Fruit fly (Drosophila melanogaster) whole organism, embryonic: ENCODE data around the gene PCNA2.

Experiments
- Antp ChIP-seq: fragments of 200-800 bp; sonication (Bioruptor generic); optimal IDR thresholded peaks from 3 replicates; lab custom pipeline; 2016; ENCODE audit warnings: missing biosample characterization, missing genetic modification characterization
- Bdp1 ChIP-seq: fragments of 200-800 bp; sonication (Bioruptor generic); optimal IDR thresholded peaks from 3 replicates; lab custom pipeline; 2016; ENCODE audit warnings: missing biosample characterization, missing genetic modification characterization
- Blimp-1 ChIP-seq: fragments of 200-800 bp; sonication (Bioruptor generic); optimal IDR thresholded peaks from 3 replicates; lab custom pipeline; 2018; ENCODE audit warnings: missing biosample characterization, missing genetic modification characterization, mild to moderate bottlenecking, moderate library complexity, missing genetic modification reagents
- CG10366 ChIP-seq: fragments of 200-800 bp; sonication (Bioruptor generic); IDR thresholded peaks from 2 replicates; pipeline ENCODE4 v1.3.6; 2022; ENCODE audit warnings: missing biosample characterization, missing genetic modification characterization
- CG10543 ChIP-seq: fragments of 200-800 bp; sonication (Bioruptor generic); optimal IDR thresholded peaks from 3 replicates; lab custom pipeline; 2017; ENCODE audit warnings: missing biosample characterization, mild to moderate bottlenecking, missing genetic modification characterization, moderate library complexity
- CG11560 ChIP-seq: fragments of 200-800 bp; sonication (Bioruptor generic); IDR thresholded peaks from 3 replicates; pipeline ENCODE4 v1.3.6; 2022; ENCODE audit warnings: missing biosample characterization, missing genetic modification characterization
- CG11695 ChIP-seq: fragments of 200-800 bp; sonication (Bioruptor generic); IDR thresholded peaks from 3 replicates; pipeline ENCODE4 v1.3.6; 2022; ENCODE audit warnings: missing biosample characterization, missing genetic modification characterization
- CG12071 ChIP-seq: fragments of 200-800 bp; sonication (Bioruptor generic); optimal IDR thresholded peaks from 3 replicates; lab custom pipeline; 2018; ENCODE audit warnings: missing biosample characterization, mild to moderate bottlenecking, missing genetic modification characterization
- CG12104 ChIP-seq: fragments of 200-800 bp; sonication (Bioruptor generic); optimal IDR thresholded peaks from 3 replicates; lab custom pipeline; 2016; ENCODE audit warnings: missing biosample characterization, missing genetic modification characterization
- CG13424 ChIP-seq: fragments of 200-800 bp; sonication (Bioruptor generic); optimal IDR thresholded peaks from 2 replicates; lab custom pipeline; 2019; ENCODE audit warnings: missing biosample characterization, mild to moderate bottlenecking, missing genetic modification characterization, moderate library complexity
- CG14050 ChIP-seq: fragments of 200-800 bp; sonication (Bioruptor generic); IDR thresholded peaks from 3 replicates; pipeline ENCODE4 v1.3.6; 2022; ENCODE audit warnings: missing biosample characterization, missing genetic modification characterization
- CG14441 ChIP-seq: fragments of 200-800 bp; sonication (Bioruptor generic); IDR thresholded peaks from 2 replicates; pipeline ENCODE4 v1.3.6; 2022; ENCODE audit warnings: missing biosample characterization, missing genetic modification characterization
- CG1602 ChIP-seq: fragments of 200-800 bp; sonication (Bioruptor generic); optimal IDR thresholded peaks from 3 replicates; lab custom pipeline; 2016; ENCODE audit warnings: missing biosample characterization, missing genetic modification characterization
- CG17912 ChIP-seq: fragments of 200-800 bp; sonication (Bioruptor generic); optimal IDR thresholded peaks from 2 replicates; lab custom pipeline; 2018; ENCODE audit warnings: missing biosample characterization, mild to moderate bottlenecking, missing genetic modification characterization
- CG33557 ChIP-seq: fragments of 200-800 bp; sonication (Bioruptor generic); optimal IDR thresholded peaks from 2 replicates; lab custom pipeline; 2019; ENCODE audit warnings: missing biosample characterization, mild to moderate bottlenecking, missing genetic modification characterization, moderate library complexity
- CG4424 ChIP-seq: fragments of 200-800 bp; sonication (Bioruptor generic); optimal IDR thresholded peaks from 3 replicates; lab custom pipeline; 2016; ENCODE audit warnings: missing biosample characterization, missing genetic modification characterization
- CG4707 ChIP-seq: fragments of 200-800 bp; sonication (Bioruptor generic); optimal IDR thresholded peaks from 2 replicates; lab custom pipeline; 2018; ENCODE audit warnings: missing biosample characterization, mild to moderate bottlenecking, missing genetic modification characterization, moderate library complexity
- CG4854 ChIP-seq: fragments of 200-800 bp; sonication (Bioruptor generic); optimal IDR thresholded peaks from 2 replicates; lab custom pipeline; 2016; ENCODE audit warnings: missing biosample characterization, missing genetic modification characterization, inconsistent platforms
- CG6765 ChIP-seq: fragments of 200-800 bp; sonication (Bioruptor generic); optimal IDR thresholded peaks from 3 replicates; lab custom pipeline; 2017; ENCODE audit warnings: missing biosample characterization, mild to moderate bottlenecking, missing genetic modification characterization
- CG7357 ChIP-seq: fragments of 200-800 bp; sonication (Bioruptor generic); IDR thresholded peaks from 3 replicates; pipeline ENCODE4 v1.3.6; 2022; ENCODE audit warnings: missing biosample characterization, missing genetic modification characterization
- CG7786 ChIP-seq: fragments of 200-800 bp; sonication (Bioruptor generic); optimal IDR thresholded peaks from 2 replicates; lab custom pipeline; 2016; ENCODE audit warnings: missing biosample characterization, missing genetic modification characterization
- CG7987 ChIP-seq: fragments of 200-800 bp; sonication (Bioruptor generic); optimal IDR thresholded peaks from 2 replicates; lab custom pipeline; 2018; ENCODE audit warnings: missing biosample characterization, mild to moderate bottlenecking, missing genetic modification characterization, moderate library complexity
- CoRest ChIP-seq: fragments of 200-800 bp; sonication (Bioruptor generic); optimal IDR thresholded peaks from 3 replicates; lab custom pipeline; 2018; ENCODE audit warnings: missing biosample characterization, mild to moderate bottlenecking, missing genetic modification characterization, moderate library complexity
- CrebB ChIP-seq: fragments of 200-800 bp; sonication (Bioruptor generic); optimal IDR thresholded peaks from 3 replicates; lab custom pipeline; 2018; ENCODE audit warnings: missing biosample characterization, mild to moderate bottlenecking, missing genetic modification characterization
- H15 ChIP-seq: fragments of 200-800 bp; sonication (Bioruptor generic); IDR thresholded peaks from 3 replicates; pipeline ENCODE4 v1.3.6; 2022; ENCODE audit warnings: missing biosample characterization, missing genetic modification characterization
- Lim3 ChIP-seq: fragments of 200-800 bp; sonication (Bioruptor generic); IDR thresholded peaks from 2 replicates; pipeline ENCODE4 v1.3.6; 2022; ENCODE audit warnings: missing biosample characterization, missing genetic modification characterization
- Nf-YC ChIP-seq: fragments of 200-800 bp; optimal IDR thresholded peaks from 3 replicates; lab custom pipeline; 2019; ENCODE audit warnings: missing biosample characterization, mild to moderate bottlenecking, missing genetic modification characterization, moderate library complexity
- NfI ChIP-seq: fragments of 200-800 bp; sonication (Bioruptor generic); optimal IDR thresholded peaks from 3 replicates; lab custom pipeline; 2018; ENCODE audit warnings: missing biosample characterization, mild to moderate bottlenecking, missing genetic modification characterization, moderate library complexity
- ab ChIP-seq: fragments of 200-800 bp; sonication (Bioruptor generic); optimal IDR thresholded peaks from 2 replicates; lab custom pipeline; 2016; ENCODE audit warnings: missing biosample characterization, missing genetic modification characterization
- az2 ChIP-seq: fragments of 200-800 bp; sonication (Bioruptor generic); optimal IDR thresholded peaks from 3 replicates; lab custom pipeline; 2016; ENCODE audit warnings: missing biosample characterization, missing genetic modification characterization
- bbx ChIP-seq: fragments of 200-800 bp; sonication (Bioruptor generic); IDR thresholded peaks from 2 replicates; pipeline ENCODE4 v1.3.6; 2022; ENCODE audit warnings: missing biosample characterization, missing genetic modification characterization; ENCODE audit not compliant: partially characterized antibody
- btn ChIP-seq: fragments of 200-800 bp; sonication (Bioruptor generic); optimal IDR thresholded peaks from 2 replicates; lab custom pipeline; 2016; ENCODE audit warnings: missing biosample characterization, missing genetic modification characterization
- dan ChIP-seq: fragments of 200-800 bp; sonication (Bioruptor generic); IDR thresholded peaks from 2 replicates; pipeline ENCODE4 v1.3.6; 2022; ENCODE audit warnings: missing biosample characterization, missing genetic modification characterization
- dmrt11E ChIP-seq: fragments of 200-800 bp; sonication (Bioruptor generic); optimal IDR thresholded peaks from 3 replicates; lab custom pipeline; 2018; ENCODE audit warnings: missing biosample characterization, mild to moderate bottlenecking, missing genetic modification characterization, moderate library complexity
- dysf ChIP-seq: fragments of 200-800 bp; sonication (Bioruptor generic); IDR thresholded peaks from 3 replicates; pipeline ENCODE4 v1.3.6; 2022; ENCODE audit warnings: missing biosample characterization, missing genetic modification characterization
- emc ChIP-seq: fragments of 200-800 bp; sonication (Bioruptor generic); optimal IDR thresholded peaks from 2 replicates; lab custom pipeline; 2016; ENCODE audit warnings: missing biosample characterization, missing genetic modification characterization
- ewg ChIP-seq: fragments of 200-800 bp; sonication (Bioruptor generic); optimal IDR thresholded peaks from 3 replicates; lab custom pipeline; 2017; ENCODE audit warnings: mild to moderate bottlenecking, missing biosample characterization, missing genetic modification reagents, missing genetic modification characterization
- gcm ChIP-seq: fragments of 200-800 bp; sonication (Bioruptor generic); optimal IDR thresholded peaks from 2 replicates; lab custom pipeline; 2019; ENCODE audit warnings: missing biosample characterization, mild to moderate bottlenecking, missing genetic modification characterization, moderate library complexity
- gcm2 ChIP-seq: fragments of 200-800 bp; sonication (Bioruptor generic); optimal IDR thresholded peaks from 2 replicates; lab custom pipeline; 2016; ENCODE audit warnings: missing biosample characterization, missing genetic modification characterization
- gfzf ChIP-seq: fragments of 200-800 bp; sonication (Bioruptor generic); optimal IDR thresholded peaks from 2 replicates; lab custom pipeline; 2016; ENCODE audit warnings: missing biosample characterization, mild to moderate bottlenecking, missing genetic modification characterization, moderate library complexity
- insv ChIP-seq, 2 experiments: fragments of 200-800 bp; sonication (Bioruptor generic); optimal IDR thresholded peaks; 3 replicates each; lab custom pipeline; 2016 to 2018; ENCODE audit warnings: missing biosample characterization in 2 of 2, missing genetic modification characterization in 2 of 2
- ken ChIP-seq: fragments of 200-800 bp; sonication (Bioruptor generic); IDR thresholded peaks from 3 replicates; pipeline ENCODE4 v1.3.6; 2022; ENCODE audit warnings: missing biosample characterization, missing genetic modification characterization
- lola ChIP-seq, 3 experiments: fragments of >200 bp in 2 of 3; fragments of 200-800 bp in 1 of 3; sonication (Bioruptor generic) in 1 of 3; optimal IDR thresholded peaks; 2 replicates each; lab custom pipeline; 2017 to 2019; ENCODE audit warnings: missing biosample characterization in 3 of 3, missing genetic modification characterization in 3 of 3, mild to moderate bottlenecking in 1 of 3, moderate library complexity in 1 of 3
- nerfin-1 ChIP-seq: fragments of 200-800 bp; sonication (Bioruptor generic); optimal IDR thresholded peaks from 3 replicates; lab custom pipeline; 2019; ENCODE audit warnings: missing biosample characterization, mild to moderate bottlenecking, missing genetic modification characterization, moderate library complexity
- psq ChIP-seq: fragments of 200-800 bp; sonication (Bioruptor generic); optimal IDR thresholded peaks from 2 replicates; lab custom pipeline; 2017; ENCODE audit warnings: missing biosample characterization, missing genetic modification characterization
- pum ChIP-seq: fragments of 200-800 bp; sonication (Bioruptor generic); optimal IDR thresholded peaks from 2 replicates; lab custom pipeline; 2016; ENCODE audit warnings: missing biosample characterization, missing genetic modification characterization
- pzg ChIP-seq: fragments of 200-800 bp; sonication (Bioruptor generic); optimal IDR thresholded peaks from 3 replicates; lab custom pipeline; 2018; ENCODE audit warnings: missing biosample characterization, mild to moderate bottlenecking, missing genetic modification characterization, moderate library complexity
- ranshi ChIP-seq: fragments of 200-800 bp; sonication (Bioruptor generic); IDR thresholded peaks from 2 replicates; pipeline ENCODE4 v1.3.6; 2022; ENCODE audit warnings: missing biosample characterization, missing genetic modification characterization
- shn ChIP-seq: fragments of 200-800 bp; sonication (Bioruptor generic); optimal IDR thresholded peaks from 3 replicates; lab custom pipeline; 2016; ENCODE audit warnings: missing biosample characterization, missing genetic modification characterization

Gene PCNA2

DNA sequence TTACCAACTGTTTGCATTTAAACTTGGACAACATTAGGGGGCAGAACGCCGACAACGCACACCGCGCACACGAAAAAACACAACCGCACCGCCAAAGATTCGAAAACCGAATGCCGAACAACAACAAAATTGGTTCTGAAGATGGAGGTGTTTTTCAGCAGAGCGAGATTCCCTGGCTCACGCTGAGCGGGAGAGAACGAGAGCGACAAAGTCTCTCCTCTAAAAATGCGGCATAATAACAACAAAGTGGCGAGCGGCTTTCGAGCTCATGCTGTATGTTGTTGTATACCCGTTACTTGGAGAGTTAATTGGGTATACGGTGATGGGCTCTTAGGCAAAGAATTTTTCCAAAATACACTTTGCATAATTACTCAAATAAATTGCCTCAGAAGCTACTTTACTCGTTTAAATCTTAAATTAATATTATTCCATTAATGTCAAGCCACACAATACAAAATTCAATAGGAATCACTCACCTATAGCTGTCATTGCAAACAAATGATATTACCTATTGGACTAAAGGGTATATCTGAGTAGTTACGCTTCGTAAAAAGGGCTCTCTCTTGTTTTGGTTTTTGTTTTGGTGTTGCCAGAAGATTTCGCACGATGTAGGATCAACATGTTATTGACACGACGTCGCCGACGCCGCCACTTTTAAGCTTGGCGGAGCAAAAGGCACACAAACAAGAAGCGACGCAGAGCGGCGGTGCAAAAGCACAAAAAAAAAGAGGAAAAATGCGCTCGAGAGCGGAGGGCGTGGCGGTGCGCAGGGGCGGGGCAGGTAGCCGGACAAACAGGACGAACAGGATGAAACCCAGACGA lies 11.1 kb downstream of the PCNA2 start (continued):
- TF ChIP-seq emc (no peak), bbx (no peak), ab (GFP tag; lab: Kevin White, UChicago) (no peak), Antp (GFP tag; lab: Kevin White, UChicago) (no peak), CG12071 (GFP tag; lab: Kevin White, UChicago) (peak; percentile 35), CG17912 (no peak), CrebB (tag; lab: Kevin White, UChicago) (peak; percentile 72), ranshi (GFP tag; lab: Robert Waterston, UW) (peak; percentile 68), CG11695 (GFP tag; lab: Robert Waterston, UW) (peak; percentile 55; the same call in 2 of the 3 replicates), lola (GFP tag; optimal IDR thresholded peaks at IDR 0.05; lab: Kevin White, UChicago) (peak in 1 of 3 experiments; percentile 46), gcm2 (GFP tag; lab: Kevin White, UChicago) (no peak), CG4424 (GFP tag; lab: Kevin White, UChicago) (peak; percentile 42), CG7357 (GFP tag; lab: Robert Waterston, UW) (peak; percentile 53), Blimp-1 (GFP tag; lab: Kevin White, UChicago) (peak; percentile 59), CG10366 (GFP tag; lab: Robert Waterston, UW) (peak; percentile 52), Bdp1 (GFP tag; lab: Kevin White, UChicago) (peak; percentile 66), ken (GFP tag; lab: Robert Waterston, UW) (peak; percentile 28; the same call in 1 of the 3 replicates), CG12104 (GFP tag; lab: Kevin White, UChicago) (peak; percentile 38), btn (no peak), shn (GFP tag; lab: Kevin White, UChicago) (peak; percentile 26), CG11560 (no peak), CG13424 (tag; lab: Kevin White, UChicago) (peak; percentile 69), NfI (GFP tag; lab: Kevin White, UChicago) (peak; percentile 59), dmrt11E (peak; percentile 48), CG4854 (GFP tag; lab: Kevin White, UChicago) (peak; percentile 51), insv (GFP tag; optimal IDR thresholded peaks at IDR 0.05; lab: Kevin White, UChicago) (peak in 1 of 2 experiments; percentile 13), CG1602 (GFP tag; lab: Kevin White, UChicago) (peak; percentile 49), H15 (no peak), pzg (GFP tag; lab: Kevin White, UChicago) (no peak), CG14441 (GFP tag; lab: Robert Waterston, UW) (peak; percentile 66), CG7786 (GFP tag; lab: Kevin White, UChicago) (peak; percentile 54), CG4707 (GFP tag; lab: Kevin White, UChicago) (no peak), nerfin-1 (tag; lab: Kevin White, UChicago) (no peak), pum (GFP tag; lab: Kevin White, UChicago) (peak; percentile 5), CG14050 (GFP tag; lab: Robert Waterston, UW) (no peak), ewg (GFP tag; lab: Kevin White, UChicago) (no peak), gfzf (GFP tag; lab: Kevin White, UChicago) (no peak), CoRest (tag; lab: Kevin White, UChicago) (peak; percentile 75), psq (GFP tag; lab: Kevin White, UChicago) (no peak), dysf (GFP tag; lab: Robert Waterston, UW) (peak; percentile 75), CG7987 (GFP tag; lab: Kevin White, UChicago) (no peak), CG33557 (peak; percentile 27), dan (GFP tag; lab: Robert Waterston, UW) (no peak), CG10543 (GFP tag; lab: Kevin White, UChicago) (peak; percentile 52), az2 (GFP tag; lab: Kevin White, UChicago) (peak; percentile 59), CG6765 (GFP tag; lab: Kevin White, UChicago) (peak; percentile 45), Lim3 (GFP tag; lab: Robert Waterston, UW) (no peak), Nf-YC (peak; percentile 46), gcm (GFP tag; lab: Kevin White, UChicago) (peak; percentile 67)
